Worm (Caenorhabditis elegans) whole organism, L2 larva: ENCODE results near the gene arp-6.

Experiments
- ZK546.5 ChIP-seq: sonication (generic microtip); optimal IDR thresholded peaks from 2 replicates; lab custom pipeline; 2017; ENCODE audit warnings: missing biosample characterization, missing genetic modification characterization
- alr-1 ChIP-seq: fragments of 150-350 bp; optimal IDR thresholded peaks from 2 replicates; lab custom pipeline; 2014; ENCODE audit warnings: missing biosample characterization, missing genetic modification characterization
- aly-2 ChIP-seq: fragments of 150-350 bp; optimal IDR thresholded peaks from 2 replicates; lab custom pipeline; 2014; ENCODE audit warnings: missing biosample characterization, missing genetic modification characterization
- dmd-4 ChIP-seq: sonication (generic microtip); optimal IDR thresholded peaks from 2 replicates; lab custom pipeline; 2017; ENCODE audit warnings: missing biosample characterization, missing genetic modification characterization
- elt-3 ChIP-seq: sonication (generic microtip); optimal IDR thresholded peaks from 2 replicates; lab custom pipeline; 2017; ENCODE audit warnings: missing biosample characterization, missing genetic modification characterization
- fos-1 ChIP-seq: fragments of 150-350 bp; optimal IDR thresholded peaks from 2 replicates; lab custom pipeline; 2014; ENCODE audit warnings: missing biosample characterization, missing genetic modification characterization
- lsy-2 ChIP-seq, 2 experiments: fragments of 150-350 bp in 1 of 2; sonication (generic microtip) in 1 of 2; optimal IDR thresholded peaks; 2 replicates each; lab custom pipeline; 2014 to 2017; ENCODE audit warnings: missing biosample characterization in 2 of 2, missing genetic modification characterization in 2 of 2
- mdl-1 ChIP-seq, 2 experiments: fragments of 150-350 bp in 1 of 2; sonication (generic microtip) in 1 of 2; optimal IDR thresholded peaks; 2 replicates each; lab custom pipeline; 2017; ENCODE audit warnings: missing biosample characterization in 2 of 2, missing genetic modification characterization in 2 of 2
- sma-9 ChIP-seq, 2 experiments: fragments of 150-350 bp in 1 of 2; sonication (generic microtip) in 1 of 2; optimal IDR thresholded peaks; 2 replicates each; lab custom pipeline; 2014 to 2016; ENCODE audit warnings: missing genetic modification characterization in 2 of 2, mild to moderate bottlenecking in 1 of 2, missing biosample characterization in 1 of 2, missing compliant biosample characterization in 1 of 2, missing genetic modification reagents in 1 of 2, moderate library complexity in 1 of 2
- snpc-4 ChIP-seq: fragments of 150-350 bp; optimal IDR thresholded peaks from 2 replicates; lab custom pipeline; 2014; ENCODE audit warnings: missing biosample characterization, missing genetic modification characterization
- unc-62 ChIP-seq: fragments of 150-350 bp; optimal IDR thresholded peaks from 2 replicates; lab custom pipeline; 2014; ENCODE audit warnings: missing biosample characterization, missing genetic modification reagents, missing genetic modification characterization
- zag-1 ChIP-seq: fragments of 150-350 bp; optimal IDR thresholded peaks from 2 replicates; lab custom pipeline; 2014; ENCODE audit warnings: missing biosample characterization, missing genetic modification characterization
- ztf-11 ChIP-seq: sonication (generic microtip); optimal IDR thresholded peaks from 2 replicates; lab custom pipeline; 2017; ENCODE audit warnings: missing biosample characterization, missing genetic modification characterization
- ztf-4 ChIP-seq: fragments of 150-350 bp; optimal IDR thresholded peaks from 2 replicates; lab custom pipeline; 2014; ENCODE audit warnings: missing biosample characterization, missing genetic modification characterization

DNA sequence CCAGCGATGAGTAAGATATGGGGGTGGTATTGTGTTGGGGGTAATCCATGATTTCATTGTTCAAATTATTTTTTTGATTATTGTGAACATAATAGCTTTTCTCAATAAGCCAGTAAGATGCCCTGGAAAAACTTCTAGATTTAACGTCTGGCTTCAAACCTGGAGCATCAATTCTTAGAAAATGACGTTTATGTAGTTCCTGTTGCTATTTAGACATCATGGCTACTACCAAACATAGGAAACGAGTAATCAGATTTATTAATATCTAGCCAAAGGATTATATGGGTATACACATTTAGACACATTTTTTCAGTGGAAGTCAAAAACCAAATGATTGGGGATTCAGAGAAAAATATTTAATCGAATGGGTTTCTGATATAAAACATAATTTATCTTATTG is 22.4 kb upstream of the arp-6 start:
- no peak for TF ChIP-seq alr-1 (tag; lab: Kevin White, UChicago)
- no peak for TF ChIP-seq fos-1
- TF ChIP-seq ztf-4 (tag; lab: Kevin White, UChicago) = no peak
- TF ChIP-seq ZK546.5 (tag; lab: Kevin White, UChicago) = no peak
- TF ChIP-seq snpc-4 (tag; lab: Kevin White, UChicago) = no peak
- TF ChIP-seq sma-9 (GFP tag; optimal IDR thresholded peaks at IDR 0.05; lab: Kevin White, UChicago) = peak; percentile 18
- TF ChIP-seq sma-9 (tag; optimal IDR thresholded peaks at IDR 0.05; lab: Kevin White, UChicago) = no peak
- TF ChIP-seq ztf-11 (tag; lab: Kevin White, UChicago) = no peak
- no peak for TF ChIP-seq aly-2
- no peak for TF ChIP-seq dmd-4 (tag; lab: Kevin White, UChicago)
- no peak for TF ChIP-seq lsy-2 (tag; optimal IDR thresholded peaks at IDR 0.05; lab: Kevin White, UChicago)
- TF ChIP-seq zag-1 (tag; lab: Kevin White, UChicago) = no peak
- TF ChIP-seq unc-62 (GFP tag; lab: Kevin White, UChicago) = no peak
- TF ChIP-seq elt-3 = no peak
- no peak for TF ChIP-seq mdl-1 (tag; optimal IDR thresholded peaks at IDR 0.05; lab: Kevin White, UChicago)
